Fruit fly (Drosophila melanogaster): Measurements from ENCODE around the gene Rsf1.

Gene Rsf1

dm6 chr2L:10298306-10298705, 35.0 kb upstream of the Rsf1 start:
- peak; percentile 53 for TF ChIP-seq D19A (tag; optimal IDR thresholded peaks at IDR 0.05)
- TF ChIP-seq Xrp1 (GFP tag; IDR thresholded peaks at IDR 0.05): no peak
- peak; percentile 74 for TF ChIP-seq D19B (GFP tag; optimal IDR thresholded peaks at IDR 0.05)
- TF ChIP-seq CG4282 (GFP tag; optimal IDR thresholded peaks at IDR 0.05): no peak
- TF ChIP-seq Hr3 (GFP tag; optimal IDR thresholded peaks at IDR 0.05): no peak
- TF ChIP-seq CG1602 (GFP tag; optimal IDR thresholded peaks at IDR 0.05): no peak
- TF ChIP-seq CG9797 (GFP tag; optimal IDR thresholded peaks at IDR 0.05): no peak
- peak; percentile 98 for TF ChIP-seq CG8290 (GFP tag; optimal IDR thresholded peaks at IDR 0.05)
- peak; percentile 87 to 91 for TF ChIP-seq CG8290 (tag; optimal IDR thresholded peaks at IDR 0.05)
- no peak for TF ChIP-seq btn (GFP tag; optimal IDR thresholded peaks at IDR 0.05)
- TF ChIP-seq BEAF-32 (GFP tag; optimal IDR thresholded peaks at IDR 0.05): peak; percentile 15
- no peak for TF ChIP-seq CG11093 (GFP tag; IDR thresholded peaks at IDR 0.05)
- TF ChIP-seq Dfd (GFP tag; optimal IDR thresholded peaks at IDR 0.05): peak in 1 of 2 experiments; percentile 78
- peak; percentile 90; the same call in 2 of the 3 replicates for TF ChIP-seq Opbp (GFP tag; IDR thresholded peaks at IDR 0.05; ENCODE audit: partially characterized antibody)
- peak; percentile 30 for TF ChIP-seq B-H2 (GFP tag; optimal IDR thresholded peaks at IDR 0.05)
- TF ChIP-seq sens (GFP tag): no peak
- TF ChIP-seq HLH3B (GFP tag; IDR thresholded peaks at IDR 0.05): 0 out of 2 replicates have a peak, but pooled peaks have one; percentile 15
- TF ChIP-seq E2f2 (GFP tag; IDR thresholded peaks at IDR 0.05): 0 out of 2 replicates have a peak, but pooled peaks have one; percentile 45
- no peak for TF ChIP-seq wek (GFP tag; optimal IDR thresholded peaks at IDR 0.05)
- peak; percentile 81 for TF ChIP-seq Med (GFP tag)
- no peak for TF ChIP-seq CG3995 (GFP tag; optimal IDR thresholded peaks at IDR 0.05)
- peak; percentile 91 for TF ChIP-seq CG16813 (GFP tag; IDR thresholded peaks at IDR 0.05; ENCODE audit: partially characterized antibody)
- no peak for TF ChIP-seq Meics (GFP tag; optimal IDR thresholded peaks at IDR 0.05)
- no peak for TF ChIP-seq zf30C (GFP tag; optimal IDR thresholded peaks at IDR 0.05)
- no peak for TF ChIP-seq pb (GFP tag; optimal IDR thresholded peaks at IDR 0.05)
- TF ChIP-seq CG14441 (GFP tag; IDR thresholded peaks at IDR 0.05): no peak
- TF ChIP-seq sd (tag; optimal IDR thresholded peaks at IDR 0.05): peak; percentile 95
- peak; percentile 57 for TF ChIP-seq YL-1 (GFP tag; optimal IDR thresholded peaks at IDR 0.05)
- no peak for TF ChIP-seq sens-2 (GFP tag; IDR thresholded peaks at IDR 0.05)
- TF ChIP-seq CG11504 (tag; optimal IDR thresholded peaks at IDR 0.05): no peak
- TF ChIP-seq tll (GFP tag; optimal IDR thresholded peaks at IDR 0.05): no peak
- TF ChIP-seq Taf1 (GFP tag; IDR thresholded peaks at IDR 0.05): no peak
- TF ChIP-seq otp (GFP tag; IDR thresholded peaks at IDR 0.05): no peak
- no peak for TF ChIP-seq Stat92E (GFP tag; optimal IDR thresholded peaks at IDR 0.05)
- no peak for TF ChIP-seq pum (GFP tag; optimal IDR thresholded peaks at IDR 0.05)
- peak; percentile 63 for TF ChIP-seq CG12769 (tag; optimal IDR thresholded peaks at IDR 0.05)
- no peak for TF ChIP-seq sob (GFP tag; IDR thresholded peaks at IDR 0.05)
- TF ChIP-seq CG4820 (GFP tag; optimal IDR thresholded peaks at IDR 0.05): peak; percentile 5
- TF ChIP-seq jumu (GFP tag; optimal IDR thresholded peaks at IDR 0.05): peak; percentile 26
- peak in 1 of 2 experiments; percentile 33 for TF ChIP-seq dpn (GFP tag; optimal IDR thresholded peaks at IDR 0.05)
- TF ChIP-seq CG6272 (GFP tag; IDR thresholded peaks at IDR 0.05): no peak
- TF ChIP-seq CG3726 (GFP tag; IDR thresholded peaks at IDR 0.05): no peak
- no peak for TF ChIP-seq Aef1 (GFP tag; IDR thresholded peaks at IDR 0.05)
- TF ChIP-seq CG13775 (GFP tag; optimal IDR thresholded peaks at IDR 0.05): no peak
- TF ChIP-seq dm (GFP tag; optimal IDR thresholded peaks at IDR 0.05): no peak
- TF ChIP-seq Hey (tag; optimal IDR thresholded peaks at IDR 0.05): no peak
- TF ChIP-seq CG10979 (tag; optimal IDR thresholded peaks at IDR 0.05): peak; percentile 7
- TF ChIP-seq crol (GFP tag; IDR thresholded peaks at IDR 0.05): no peak
- TF ChIP-seq kah (GFP tag; optimal IDR thresholded peaks at IDR 0.05): no peak
- peak; percentile 34 for TF ChIP-seq pzg (GFP tag; optimal IDR thresholded peaks at IDR 0.05)
- TF ChIP-seq Bgb (GFP tag; IDR thresholded peaks at IDR 0.05; ENCODE audit: partially characterized antibody): peak; percentile 73
- no peak for TF ChIP-seq Sox102F (GFP tag; optimal IDR thresholded peaks at IDR 0.05)

Measured in whole organism, embryonic.